Worm (Caenorhabditis elegans) whole organism, L3 larva: ENCODE data around the gene gtf-2F1.

Source experiments
- elt-2 ChIP-seq: sonication (generic microtip); optimal IDR thresholded peaks from 2 replicates; lab custom pipeline; 2016; ENCODE audit warnings: missing genetic modification reagents, mild to moderate bottlenecking, missing genetic modification characterization, missing compliant biosample characterization
- lin-39 ChIP-seq: fragments of 150-350 bp; optimal IDR thresholded peaks from 2 replicates; lab custom pipeline; 2018; ENCODE audit warnings: missing biosample characterization, missing genetic modification reagents, missing genetic modification characterization
- ztf-11 ChIP-seq: fragments of 150-350 bp; optimal IDR thresholded peaks from 2 replicates; lab custom pipeline; 2014; ENCODE audit warnings: missing biosample characterization, missing genetic modification characterization

ce11 chrII:4297259-4297658 is 4.1 kb upstream of the gtf-2F1 start:
- TF ChIP-seq ztf-11 (tag; lab: Kevin White, UChicago) (no peak), elt-2 (tag; lab: Kevin White, UChicago) (peak; percentile 53), lin-39 (tag; lab: Kevin White, UChicago) (no peak)
